Fruit fly (Drosophila melanogaster) whole organism, adult: Measurements from ENCODE around the gene Cdc14.

Source experiments
- CG11617 ChIP-seq: fragments of 200-800 bp; sonication (Bioruptor generic); optimal IDR thresholded peaks from 2 replicates; lab custom pipeline; 2017; ENCODE audit warnings: mild to moderate bottlenecking, missing biosample characterization, missing genetic modification reagents, missing genetic modification characterization
- CG12768 ChIP-seq: fragments of 200-800 bp; sonication (Bioruptor generic); optimal IDR thresholded peaks from 2 replicates; lab custom pipeline; 2017; ENCODE audit warnings: missing biosample characterization, missing genetic modification characterization, mild to moderate bottlenecking, moderate library complexity, missing genetic modification reagents
- CG14711 ChIP-seq: fragments of 200-800 bp; sonication (Bioruptor generic); optimal IDR thresholded peaks from 2 replicates; lab custom pipeline; 2018; ENCODE audit warnings: missing biosample characterization, mild to moderate bottlenecking, missing genetic modification characterization, moderate library complexity
- CG1620 ChIP-seq: fragments of 200-800 bp; sonication (Bioruptor generic); optimal IDR thresholded peaks from 2 replicates; lab custom pipeline; 2016; ENCODE audit warnings: missing biosample characterization, missing genetic modification characterization
- CG33017 ChIP-seq: fragments of 200-800 bp; sonication (Bioruptor generic); optimal IDR thresholded peaks from 2 replicates; lab custom pipeline; 2018; ENCODE audit warnings: missing biosample characterization, mild to moderate bottlenecking, missing genetic modification characterization, moderate library complexity
- CG5204 ChIP-seq: fragments of 200-800 bp; sonication (Bioruptor generic); optimal IDR thresholded peaks from 2 replicates; lab custom pipeline; 2016; ENCODE audit warnings: missing biosample characterization, missing genetic modification characterization
- CG7045 ChIP-seq: fragments of 200-800 bp; sonication (Bioruptor generic); optimal IDR thresholded peaks from 2 replicates; lab custom pipeline; 2017; ENCODE audit warnings: missing biosample characterization, mild to moderate bottlenecking, missing genetic modification characterization
- CG7101 ChIP-seq: fragments of 200-800 bp; sonication (Bioruptor generic); optimal IDR thresholded peaks from 2 replicates; lab custom pipeline; 2018; ENCODE audit warnings: missing biosample characterization, mild to moderate bottlenecking, missing genetic modification characterization, moderate library complexity
- Clk ChIP-seq: fragments of 200-800 bp; sonication (Bioruptor generic); optimal IDR thresholded peaks from 2 replicates; lab custom pipeline; 2017; ENCODE audit warnings: missing biosample characterization, missing genetic modification characterization
- Crg-1 ChIP-seq: fragments of 200-800 bp; sonication (Bioruptor generic); optimal IDR thresholded peaks from 2 replicates; lab custom pipeline; 2016; ENCODE audit warnings: missing biosample characterization, missing genetic modification characterization
- Hr96 ChIP-seq: fragments of 200-800 bp; sonication (Bioruptor generic); optimal IDR thresholded peaks from 2 replicates; lab custom pipeline; 2016; ENCODE audit warnings: missing biosample characterization, missing genetic modification characterization
- Mnt ChIP-seq: fragments of 200-800 bp; sonication (Bioruptor generic); optimal IDR thresholded peaks from 2 replicates; lab custom pipeline; 2016; ENCODE audit warnings: missing biosample characterization, mild to moderate bottlenecking, missing genetic modification characterization
- bab1 ChIP-seq: fragments of 200-800 bp; sonication (Bioruptor generic); optimal IDR thresholded peaks from 3 replicates; lab custom pipeline; 2019; ENCODE audit warnings: missing biosample characterization, mild to moderate bottlenecking, missing genetic modification characterization, moderate library complexity
- cic ChIP-seq: fragments of 200-800 bp; sonication (Bioruptor generic); optimal IDR thresholded peaks from 2 replicates; lab custom pipeline; 2017; ENCODE audit warnings: missing biosample characterization, mild to moderate bottlenecking, missing genetic modification characterization, moderate library complexity
- cnc ChIP-seq, 2 experiments: fragments of >200 bp; optimal IDR thresholded peaks; 2 replicates each; lab custom pipeline; 2017
- kay ChIP-seq: fragments of 200-800 bp; sonication (Bioruptor generic); peaks from one replicate; lab custom pipeline; 2016; ENCODE audit warnings: missing biosample characterization, missing genetic modification characterization, borderline replicate concordance
- ovo ChIP-seq: fragments of 200-800 bp; sonication (Bioruptor generic); optimal IDR thresholded peaks from 2 replicates; lab custom pipeline; 2016; ENCODE audit warnings: missing biosample characterization, missing genetic modification characterization
- pad ChIP-seq: fragments of 200-800 bp; sonication (Bioruptor generic); optimal IDR thresholded peaks from 3 replicates; lab custom pipeline; 2017; ENCODE audit warnings: missing biosample characterization, missing genetic modification characterization, mild to moderate bottlenecking, moderate library complexity, missing genetic modification reagents
- tj ChIP-seq: fragments of 200-800 bp; sonication (Bioruptor generic); optimal IDR thresholded peaks from 3 replicates; lab custom pipeline; 2017; ENCODE audit warnings: missing biosample characterization, mild to moderate bottlenecking, missing genetic modification characterization, moderate library complexity
- toe ChIP-seq: fragments of 200-800 bp; sonication (Bioruptor generic); optimal IDR thresholded peaks from 2 replicates; lab custom pipeline; 2016; ENCODE audit warnings: missing biosample characterization, missing genetic modification characterization

Cdc14 gene

DNA sequence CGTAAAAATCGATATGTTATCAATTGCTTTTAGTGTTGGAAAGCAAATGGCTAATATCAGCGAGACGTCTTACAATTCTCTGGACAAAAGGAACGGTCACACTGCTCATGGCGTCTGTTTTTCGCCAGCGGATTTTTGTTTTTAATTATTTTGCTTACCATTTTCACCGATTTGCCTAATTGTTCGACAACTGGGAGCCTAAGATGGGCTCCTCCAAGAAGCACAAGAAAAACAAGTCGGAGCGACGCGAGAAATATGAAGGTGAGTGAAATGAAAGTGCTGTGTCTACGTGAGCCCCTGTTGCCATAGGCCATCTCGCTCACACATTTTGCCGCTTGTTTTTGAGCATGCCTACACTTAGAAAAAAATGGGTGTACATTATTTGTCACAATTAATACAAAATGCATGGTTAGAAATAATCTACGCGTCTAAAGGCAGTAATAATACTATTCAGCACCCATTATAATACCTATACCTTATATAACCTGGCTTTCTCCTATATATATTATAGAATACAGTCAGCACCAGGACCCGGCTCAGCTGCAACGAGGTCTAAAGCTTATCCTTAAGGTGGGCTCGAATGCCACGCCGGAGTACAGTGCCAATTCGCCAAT, 27.6 kb downstream of the Cdc14 start, which contains the start of gene Brd7-9:
Gene Brd7-9, plus strand, starts transcription at position 78 of the 614 bp plus-strand sequence.
- TF ChIP-seq bab1 (GFP tag; lab: Kevin White, UChicago) (peak; percentile 22), Hr96 (no peak), cic (GFP tag; lab: Kevin White, UChicago) (no peak), CG11617 (GFP tag; lab: Kevin White, UChicago) (peak; percentile 55), CG12768 (GFP tag; lab: Kevin White, UChicago) (peak; percentile 24), ovo (no peak), pad (GFP tag; lab: Kevin White, UChicago) (peak; percentile 34), kay (GFP tag; lab: Kevin White, UChicago) (no peak), tj (GFP tag; lab: Kevin White, UChicago) (peak; percentile 14), CG7045 (GFP tag; lab: Kevin White, UChicago) (peak; percentile 40), CG7101 (tag; lab: Kevin White, UChicago) (peak; percentile 40), Crg-1 (GFP tag; lab: Kevin White, UChicago) (no peak), CG33017 (tag; lab: Kevin White, UChicago) (no peak), CG5204 (peak; percentile 10)

DNA sequence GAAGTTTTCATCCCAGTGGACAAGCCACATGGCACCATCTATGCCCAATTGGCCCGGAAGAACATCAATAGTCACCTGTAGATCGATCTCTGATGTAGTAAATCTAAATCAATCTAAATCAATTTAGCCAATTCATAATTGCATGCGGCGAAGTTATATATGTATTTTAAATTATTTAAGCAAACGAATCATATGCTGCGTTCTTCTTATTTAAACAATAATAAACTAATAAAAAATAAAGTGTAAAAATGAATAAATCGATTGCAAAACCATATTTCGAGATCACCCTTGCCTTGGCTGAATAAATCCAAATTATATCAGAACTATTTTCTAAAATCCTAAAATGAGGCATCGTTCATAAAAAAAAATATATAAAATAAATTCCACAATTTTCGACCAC, 29.3 kb downstream of the Cdc14 start, which contains the start of gene CG7164:
Gene CG7164, plus strand, starts transcription at position 301 of the 400 bp plus-strand sequence.
- TF ChIP-seq CG7101 (tag; lab: Kevin White, UChicago): no peak
- TF ChIP-seq Mnt (GFP tag; lab: Kevin White, UChicago): no peak
- TF ChIP-seq CG5204: no peak
- no peak for TF ChIP-seq CG14711 (tag; lab: Kevin White, UChicago)
- TF ChIP-seq Crg-1 (GFP tag; lab: Kevin White, UChicago): no peak
- TF ChIP-seq cnc (optimal IDR thresholded peaks at IDR 0.05; lab: Kevin White, UChicago): no peak
- TF ChIP-seq toe: no peak
- no peak for TF ChIP-seq pad (GFP tag; lab: Kevin White, UChicago)
- no peak for TF ChIP-seq CG12768 (GFP tag; lab: Kevin White, UChicago)
- no peak for TF ChIP-seq CG33017 (tag; lab: Kevin White, UChicago)
- no peak for TF ChIP-seq tj (GFP tag; lab: Kevin White, UChicago)
- no peak for TF ChIP-seq kay (GFP tag; lab: Kevin White, UChicago)
- TF ChIP-seq CG7045 (GFP tag; lab: Kevin White, UChicago): no peak
- TF ChIP-seq bab1 (GFP tag; lab: Kevin White, UChicago): no peak
- TF ChIP-seq Clk: no peak
- TF ChIP-seq ovo: no peak
- TF ChIP-seq cic (GFP tag; lab: Kevin White, UChicago): no peak
- no peak for TF ChIP-seq CG11617 (GFP tag; lab: Kevin White, UChicago)
- TF ChIP-seq CG1620 (GFP tag; lab: Kevin White, UChicago): no peak

DNA sequence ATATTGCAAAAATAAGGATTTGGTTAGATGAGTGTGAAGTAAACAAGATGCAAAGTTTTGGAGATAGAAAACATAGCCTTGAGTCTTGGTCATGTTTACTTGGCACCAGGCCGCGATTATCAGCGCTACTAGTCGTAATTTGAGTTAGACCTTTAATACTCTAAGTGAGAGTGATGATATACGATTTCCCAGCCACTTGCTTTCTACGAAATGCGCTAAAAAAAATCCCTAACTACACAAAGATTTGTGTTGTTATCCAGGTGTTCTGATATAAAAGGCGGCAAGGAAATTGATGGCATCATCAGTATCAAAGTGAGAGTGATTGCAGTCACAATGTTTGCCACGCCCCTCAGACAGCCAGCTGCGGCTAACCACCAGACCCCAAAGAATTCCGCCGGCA, 30.7 kb downstream of the Cdc14 start, which contains the start of gene Uro:
Gene Uro, plus strand, starts transcription at position 301 of the 400 bp plus-strand sequence.
- TF ChIP-seq Mnt (GFP tag; lab: Kevin White, UChicago) (no peak), kay (GFP tag; lab: Kevin White, UChicago) (peak; percentile 41), cic (GFP tag; lab: Kevin White, UChicago) (peak; percentile 28)

DNA sequence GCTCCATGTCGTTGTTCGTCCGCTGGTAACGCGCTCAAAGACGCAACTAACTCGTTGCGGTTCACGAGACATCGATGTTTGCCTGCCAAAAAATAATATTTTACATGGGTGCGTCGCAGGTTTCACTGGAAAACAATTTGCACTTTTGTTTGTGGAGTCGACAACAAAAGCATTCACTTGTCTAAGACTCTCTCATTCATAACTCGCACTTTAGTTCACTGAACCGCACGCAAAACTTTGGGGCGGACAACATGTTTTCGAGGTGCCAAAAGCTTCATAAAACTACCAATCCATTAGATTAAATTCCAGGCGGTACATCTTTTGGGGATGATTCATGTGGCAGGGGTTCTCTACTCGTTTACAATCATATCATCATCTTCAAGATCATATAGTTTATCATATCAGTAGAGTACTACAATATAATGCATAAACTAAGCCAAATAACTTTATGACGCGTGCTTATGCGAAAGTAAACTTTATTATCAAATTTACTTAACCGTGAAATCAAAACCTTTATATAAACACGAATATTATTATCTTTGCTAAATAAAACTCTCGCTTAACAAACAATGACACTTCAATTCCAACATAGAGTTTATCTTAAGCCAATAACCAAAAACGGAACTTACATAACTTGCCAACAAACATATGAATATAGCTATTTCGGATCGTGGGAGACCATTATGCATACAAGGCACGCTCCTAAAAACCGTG, 32.4 kb downstream of the Cdc14 start, which contains the start of gene CG7179:
Gene CG7179, minus strand, starts transcription at position 51 of the 714 bp plus-strand sequence.
- TF ChIP-seq CG12768 (GFP tag; lab: Kevin White, UChicago) (no peak), Mnt (GFP tag; lab: Kevin White, UChicago) (no peak), CG14711 (tag; lab: Kevin White, UChicago) (no peak), CG1620 (GFP tag; lab: Kevin White, UChicago) (no peak), cnc (optimal IDR thresholded peaks at IDR 0.05; lab: Kevin White, UChicago) (no peak), CG33017 (tag; lab: Kevin White, UChicago) (no peak), pad (GFP tag; lab: Kevin White, UChicago) (no peak), ovo (no peak), Hr96 (no peak), toe (no peak), CG11617 (GFP tag; lab: Kevin White, UChicago) (no peak)

DNA sequence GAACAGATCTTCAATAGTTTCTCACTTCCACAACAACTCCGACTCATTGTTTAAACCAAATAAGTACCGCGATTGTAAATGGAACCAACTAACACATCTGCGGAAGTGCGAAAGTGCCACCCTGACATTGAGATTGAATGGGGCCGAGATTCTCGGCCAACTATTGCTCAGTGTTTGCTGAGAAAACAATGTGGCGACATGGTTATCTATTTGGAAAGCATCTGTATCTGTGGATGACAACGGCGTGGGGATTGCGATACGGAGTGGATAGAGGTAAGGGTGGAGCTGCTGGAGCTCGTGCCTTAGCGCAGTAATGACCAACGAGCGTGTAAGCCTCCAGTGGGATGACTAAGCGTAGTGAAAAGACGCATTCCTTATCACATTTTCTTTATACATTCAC, 35.2 kb downstream of the Cdc14 start:
- TF ChIP-seq cic (GFP tag; lab: Kevin White, UChicago) (peak; percentile 65), tj (GFP tag; lab: Kevin White, UChicago) (no peak), kay (GFP tag; lab: Kevin White, UChicago) (no peak), ovo (no peak), CG11617 (GFP tag; lab: Kevin White, UChicago) (no peak), toe (no peak), Crg-1 (GFP tag; lab: Kevin White, UChicago) (no peak), Hr96 (no peak), Clk (no peak), CG7101 (tag; lab: Kevin White, UChicago) (peak; percentile 0), CG14711 (tag; lab: Kevin White, UChicago) (no peak), CG7045 (GFP tag; lab: Kevin White, UChicago) (peak; percentile 53), pad (GFP tag; lab: Kevin White, UChicago) (no peak), bab1 (GFP tag; lab: Kevin White, UChicago) (no peak)

DNA sequence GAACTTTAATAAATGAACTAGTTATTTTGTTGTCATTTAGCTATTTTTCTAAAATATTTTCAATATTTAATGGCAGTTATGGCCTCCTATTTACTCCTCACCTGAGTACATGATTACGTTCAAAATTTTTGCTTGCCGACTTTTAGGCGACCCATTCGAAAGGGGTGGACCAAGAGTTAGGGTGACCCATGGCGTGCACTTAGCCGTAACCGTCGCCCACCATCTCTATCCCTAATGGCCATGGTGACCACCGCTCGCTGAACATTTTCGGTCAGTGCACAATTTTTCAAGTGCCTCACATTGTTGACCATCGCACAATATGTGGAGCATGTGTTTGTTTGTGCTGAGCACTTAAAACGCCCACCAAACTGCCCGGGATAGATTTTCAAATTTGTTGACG, 38.6 kb downstream of the Cdc14 start:
- no peak for TF ChIP-seq CG11617 (GFP tag; lab: Kevin White, UChicago)
- no peak for TF ChIP-seq Hr96
- no peak for TF ChIP-seq Crg-1 (GFP tag; lab: Kevin White, UChicago)
- TF ChIP-seq Clk: no peak
- TF ChIP-seq toe: no peak
- TF ChIP-seq CG1620 (GFP tag; lab: Kevin White, UChicago): no peak
- no peak for TF ChIP-seq CG14711 (tag; lab: Kevin White, UChicago)
- no peak for TF ChIP-seq kay (GFP tag; lab: Kevin White, UChicago)
- TF ChIP-seq cnc (optimal IDR thresholded peaks at IDR 0.05; lab: Kevin White, UChicago): no peak
- no peak for TF ChIP-seq bab1 (GFP tag; lab: Kevin White, UChicago)
- no peak for TF ChIP-seq CG12768 (GFP tag; lab: Kevin White, UChicago)
- TF ChIP-seq Mnt (GFP tag; lab: Kevin White, UChicago): no peak
- no peak for TF ChIP-seq pad (GFP tag; lab: Kevin White, UChicago)
- TF ChIP-seq ovo: no peak
- no peak for TF ChIP-seq CG7045 (GFP tag; lab: Kevin White, UChicago)
- TF ChIP-seq CG33017 (tag; lab: Kevin White, UChicago): no peak
- no peak for TF ChIP-seq cic (GFP tag; lab: Kevin White, UChicago)
